In the genomic region with DNA sequence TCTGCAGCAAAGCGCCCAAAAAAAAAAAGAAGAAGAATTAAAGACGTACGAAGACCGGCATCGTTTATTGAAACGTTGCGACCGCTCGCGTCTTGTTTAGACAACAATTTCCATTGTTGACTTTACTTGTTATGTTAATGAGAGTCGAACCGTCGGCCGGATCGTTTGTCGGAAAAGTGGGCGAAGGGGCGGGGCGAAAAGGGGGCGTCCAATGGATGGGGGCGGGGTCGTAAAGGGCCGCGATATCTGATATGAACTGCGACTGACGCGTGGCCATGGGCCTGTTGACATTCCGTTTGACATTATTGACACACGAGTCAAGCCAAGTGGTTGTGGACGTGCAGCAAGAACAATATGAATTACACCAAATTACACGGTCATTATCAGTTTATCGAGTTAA, we compare ENCODE assay signal across 1 fruit fly cellular context.
A peak's percentile ranks its signal among the peaks of the same experiment; 100 is the strongest.
TF ChIP-seq lines count a peak whose summit lies in the region.

No protein-coding gene starts in this region.

TF ChIP-seq in whole organism, embryonic, 481 proteins besides CTCF, POLR2A, EP300 and RAD21 (continued from another document):
- TF ChIP-seq Spps (tag; optimal IDR thresholded peaks at IDR 0.05; lab: Kevin White, UChicago) (peak; percentile 23), CG3065 (GFP tag; optimal IDR thresholded peaks at IDR 0.05; lab: Kevin White, UChicago) (peak; percentile 62), CG2129 (GFP tag; IDR thresholded peaks at IDR 0.05; lab: Robert Waterston, UW; ENCODE audit: partially characterized antibody) (no peak), unpg (GFP tag; optimal IDR thresholded peaks at IDR 0.05; lab: Kevin White, UChicago) (peak; percentile 43), fd3F (GFP tag; optimal IDR thresholded peaks at IDR 0.05; lab: Kevin White, UChicago) (no peak), Dek (tag; optimal IDR thresholded peaks at IDR 0.05; lab: Kevin White, UChicago) (no peak), NC2α (GFP tag; optimal IDR thresholded peaks at IDR 0.05; lab: Kevin White, UChicago) (no peak), stwl (tag; optimal IDR thresholded peaks at IDR 0.05; lab: Kevin White, UChicago) (peak; percentile 4), CG10321 (GFP tag; IDR thresholded peaks at IDR 0.05; lab: Robert Waterston, UW) (no peak), CG4707 (GFP tag; optimal IDR thresholded peaks at IDR 0.05; lab: Kevin White, UChicago) (no peak), mam (GFP tag; optimal IDR thresholded peaks at IDR 0.05; lab: Kevin White, UChicago) (no peak), Jarid2 (GFP tag; optimal IDR thresholded peaks at IDR 0.05; lab: Kevin White, UChicago) (peak; percentile 28), CG9727 (GFP tag; optimal IDR thresholded peaks at IDR 0.05; lab: Kevin White, UChicago) (peak; percentile 68), CG6254 (GFP tag; optimal IDR thresholded peaks at IDR 0.05; lab: Kevin White, UChicago) (peak; percentile 56), cato (GFP tag; optimal IDR thresholded peaks at IDR 0.05; lab: Kevin White, UChicago; ENCODE audit: borderline replicate concordance) (no peak), Elba2 (GFP tag; optimal IDR thresholded peaks at IDR 0.05; lab: Kevin White, UChicago) (no peak), Hey (tag; optimal IDR thresholded peaks at IDR 0.05; lab: Kevin White, UChicago) (peak; percentile 54), CG12391 (tag; optimal IDR thresholded peaks at IDR 0.05; lab: Kevin White, UChicago) (peak; percentile 5), sisA (GFP tag; IDR thresholded peaks at IDR 0.05; lab: Robert Waterston, UW) (no peak), oc (tag; optimal IDR thresholded peaks at IDR 0.05; lab: Kevin White, UChicago) (peak; percentile 36), CG13775 (GFP tag; optimal IDR thresholded peaks at IDR 0.05; lab: Kevin White, UChicago) (no peak), CG16815 (GFP tag; optimal IDR thresholded peaks at IDR 0.05; lab: Kevin White, UChicago) (no peak), CG15073 (GFP tag; optimal IDR thresholded peaks at IDR 0.05; lab: Kevin White, UChicago) (no peak), CG18262 (tag; optimal IDR thresholded peaks at IDR 0.05; lab: Kevin White, UChicago) (peak; percentile 32), Doc3 (GFP tag; IDR thresholded peaks at IDR 0.05; lab: Robert Waterston, UW; ENCODE audit: partially characterized antibody) (no peak), ham (GFP tag; IDR thresholded peaks at IDR 0.05; lab: Robert Waterston, UW) (no peak), sim (GFP tag; IDR thresholded peaks at IDR 0.05; lab: Robert Waterston, UW) (0 out of 2 replicates have a peak, but pooled peaks have one; percentile 44), lov (optimal IDR thresholded peaks at IDR 0.05; lab: Kevin White, UChicago) (no peak), lov (GFP tag; IDR thresholded peaks at IDR 0.05; lab: Robert Waterston, UW) (no peak), maf-S (GFP tag; optimal IDR thresholded peaks at IDR 0.05; lab: Kevin White, UChicago) (no peak), CG13624 (GFP tag; optimal IDR thresholded peaks at IDR 0.05; lab: Kevin White, UChicago) (no peak), Sry-β (GFP tag; optimal IDR thresholded peaks at IDR 0.05; lab: Kevin White, UChicago) (no peak), CG18764 (GFP tag; optimal IDR thresholded peaks at IDR 0.05; lab: Kevin White, UChicago) (no peak), Xrp1 (GFP tag; IDR thresholded peaks at IDR 0.05; lab: Robert Waterston, UW) (peak; percentile 69), gfzf (GFP tag; optimal IDR thresholded peaks at IDR 0.05; lab: Kevin White, UChicago) (no peak), ci (GFP tag; IDR thresholded peaks at IDR 0.05; lab: Robert Waterston, UW) (peak; percentile 68; the same call in 2 of the 3 replicates), BEAF-32 (GFP tag; optimal IDR thresholded peaks at IDR 0.05; lab: Kevin White, UChicago) (no peak), Lhr (GFP tag; optimal IDR thresholded peaks at IDR 0.05; lab: Kevin White, UChicago) (peak; percentile 19), ac (GFP tag; optimal IDR thresholded peaks at IDR 0.05; lab: Kevin White, UChicago) (peak; percentile 61), CG17359 (tag; optimal IDR thresholded peaks at IDR 0.05; lab: Kevin White, UChicago) (peak; percentile 33), zen (tag; optimal IDR thresholded peaks at IDR 0.05; lab: Kevin White, UChicago) (peak; percentile 13), dmrt11E (tag; optimal IDR thresholded peaks at IDR 0.05; lab: Kevin White, UChicago) (peak; percentile 69), CG18011 (GFP tag; optimal IDR thresholded peaks at IDR 0.05; lab: Kevin White, UChicago) (no peak), CG5953 (GFP tag; IDR thresholded peaks at IDR 0.05; lab: Robert Waterston, UW) (0 out of 2 replicates have a peak, but pooled peaks have one; percentile 23), HLHmδ (GFP tag; optimal IDR thresholded peaks at IDR 0.05; lab: Kevin White, UChicago) (peak; percentile 95), Hmr (GFP tag; optimal IDR thresholded peaks at IDR 0.05; lab: Kevin White, UChicago) (no peak), CG12071 (GFP tag; optimal IDR thresholded peaks at IDR 0.05; lab: Kevin White, UChicago) (peak; percentile 34), CG3726 (GFP tag; IDR thresholded peaks at IDR 0.05; lab: Robert Waterston, UW) (no peak), Dip2 (GFP tag; IDR thresholded peaks at IDR 0.05; lab: Robert Waterston, UW) (no peak), CG7963 (GFP tag; IDR thresholded peaks at IDR 0.05; lab: Robert Waterston, UW; ENCODE audit: partially characterized antibody) (no peak), CG8359 (GFP tag; optimal IDR thresholded peaks at IDR 0.05; lab: Kevin White, UChicago; ENCODE audit: borderline replicate concordance) (peak; percentile 12), nau (GFP tag; optimal IDR thresholded peaks at IDR 0.05; lab: Kevin White, UChicago) (peak; percentile 29), insv (GFP tag; optimal IDR thresholded peaks at IDR 0.05; lab: Kevin White, UChicago) (peak in 1 of 2 experiments; percentile 5), sc (optimal IDR thresholded peaks at IDR 0.05; lab: Kevin White, UChicago) (no peak), sc (GFP tag; optimal IDR thresholded peaks at IDR 0.05; lab: Kevin White, UChicago) (peak; percentile 43), CG16863 (GFP tag; optimal IDR thresholded peaks at IDR 0.05; lab: Kevin White, UChicago) (no peak), CG9817 (tag; optimal IDR thresholded peaks at IDR 0.05; lab: Kevin White, UChicago) (no peak), zfh1 (GFP tag; IDR thresholded peaks at IDR 0.05; lab: Robert Waterston, UW) (peak; percentile 47; the same call in 1 of the 3 replicates), fd64A (GFP tag; optimal IDR thresholded peaks at IDR 0.05; lab: Kevin White, UChicago) (peak; percentile 61), CG9876 (GFP tag; optimal IDR thresholded peaks at IDR 0.05; lab: Kevin White, UChicago) (no peak), sima (GFP tag; optimal IDR thresholded peaks at IDR 0.05; lab: Kevin White, UChicago) (no peak), CG1024 (GFP tag; IDR thresholded peaks at IDR 0.05; lab: Robert Waterston, UW) (peak; percentile 7; the same call in 1 of the 2 replicates), gce (GFP tag; IDR thresholded peaks at IDR 0.05; lab: Robert Waterston, UW) (peak; percentile 63; the same call in 1 of the 3 replicates), Drgx (GFP tag; IDR thresholded peaks at IDR 0.05; lab: Robert Waterston, UW) (no peak), crol (GFP tag; IDR thresholded peaks at IDR 0.05; lab: Robert Waterston, UW) (peak; percentile 77), CG3407 (GFP tag; optimal IDR thresholded peaks at IDR 0.05; lab: Kevin White, UChicago) (peak; percentile 61), CG13287 (GFP tag; IDR thresholded peaks at IDR 0.05; lab: Robert Waterston, UW; ENCODE audit: partially characterized antibody) (no peak), Hr78 (GFP tag; optimal IDR thresholded peaks at IDR 0.05; lab: Kevin White, UChicago) (peak in 1 of 2 experiments; percentile 65), Nf-YB (GFP tag; optimal IDR thresholded peaks at IDR 0.05; lab: Kevin White, UChicago) (peak; percentile 47), Blimp-1 (GFP tag; optimal IDR thresholded peaks at IDR 0.05; lab: Kevin White, UChicago) (peak; percentile 40), jing (GFP tag; optimal IDR thresholded peaks at IDR 0.05; lab: Kevin White, UChicago) (no peak), MBD-R2 (GFP tag; IDR thresholded peaks at IDR 0.05; lab: Robert Waterston, UW) (no peak), Asciz (GFP tag; optimal IDR thresholded peaks at IDR 0.05; lab: Kevin White, UChicago) (peak; percentile 19), pros (GFP tag; optimal IDR thresholded peaks at IDR 0.05; lab: Kevin White, UChicago) (peak; percentile 23), CG15601 (tag; optimal IDR thresholded peaks at IDR 0.05; lab: Kevin White, UChicago) (peak; percentile 68), Gug (GFP tag; IDR thresholded peaks at IDR 0.05; lab: Robert Waterston, UW) (no peak), CG13123 (GFP tag; optimal IDR thresholded peaks at IDR 0.05; lab: Kevin White, UChicago) (peak; percentile 16), CG3281 (GFP tag; optimal IDR thresholded peaks at IDR 0.05; lab: Kevin White, UChicago) (no peak), tio (GFP tag; optimal IDR thresholded peaks at IDR 0.05; lab: Kevin White, UChicago) (no peak), ara (GFP tag; IDR thresholded peaks at IDR 0.05; lab: Robert Waterston, UW) (peak; percentile 46; the same call in 1 of the 2 replicates), CG5245 (GFP tag; optimal IDR thresholded peaks at IDR 0.05; lab: Kevin White, UChicago) (peak; percentile 13), Kr (GFP tag; optimal IDR thresholded peaks at IDR 0.05; lab: Kevin White, UChicago) (peak; percentile 84), CG10543 (GFP tag; optimal IDR thresholded peaks at IDR 0.05; lab: Kevin White, UChicago) (peak; percentile 37), CG31224 (GFP tag; IDR thresholded peaks at IDR 0.05; lab: Robert Waterston, UW) (no peak), ap (GFP tag; IDR thresholded peaks at IDR 0.05; lab: Robert Waterston, UW) (no peak), Abd-B (GFP tag; optimal IDR thresholded peaks at IDR 0.05; lab: Kevin White, UChicago) (no peak), Bgb (GFP tag; IDR thresholded peaks at IDR 0.05; lab: Robert Waterston, UW; ENCODE audit: partially characterized antibody) (no peak), Dad (GFP tag; optimal IDR thresholded peaks at IDR 0.05; lab: Kevin White, UChicago) (no peak), nerfin-1 (tag; optimal IDR thresholded peaks at IDR 0.05; lab: Kevin White, UChicago) (peak; percentile 17), CG14710 (tag; optimal IDR thresholded peaks at IDR 0.05; lab: Kevin White, UChicago) (peak; percentile 58), lab (GFP tag; optimal IDR thresholded peaks at IDR 0.05; lab: Kevin White, UChicago) (peak; percentile 24), CG12155 (GFP tag; optimal IDR thresholded peaks at IDR 0.05; lab: Kevin White, UChicago) (no peak), pum (GFP tag; optimal IDR thresholded peaks at IDR 0.05; lab: Kevin White, UChicago) (no peak), CG6683 (GFP tag; optimal IDR thresholded peaks at IDR 0.05; lab: Kevin White, UChicago) (no peak), CG15696 (tag; optimal IDR thresholded peaks at IDR 0.05; lab: Kevin White, UChicago) (peak; percentile 84), salm (tag; optimal IDR thresholded peaks at IDR 0.05; lab: Kevin White, UChicago) (peak; percentile 43), Usf (GFP tag; optimal IDR thresholded peaks at IDR 0.05; lab: Kevin White, UChicago) (no peak), CG43689 (GFP tag; IDR thresholded peaks at IDR 0.05; lab: Robert Waterston, UW) (no peak), eve (GFP tag; optimal IDR thresholded peaks at IDR 0.05; lab: Kevin White, UChicago) (no peak), Chrac-16 (GFP tag; optimal IDR thresholded peaks at IDR 0.05; lab: Kevin White, UChicago) (no peak), kni (GFP tag; optimal IDR thresholded peaks at IDR 0.05; lab: Kevin White, UChicago) (peak; percentile 92), CG11093 (GFP tag; IDR thresholded peaks at IDR 0.05; lab: Robert Waterston, UW) (no peak; the same call in 2 of the 3 replicates), CG34376 (GFP tag; optimal IDR thresholded peaks at IDR 0.05; lab: Kevin White, UChicago) (no peak), sug (tag; optimal IDR thresholded peaks at IDR 0.05; lab: Kevin White, UChicago) (no peak), dpn (GFP tag; optimal IDR thresholded peaks at IDR 0.05; lab: Kevin White, UChicago) (no peak), CG14441 (GFP tag; IDR thresholded peaks at IDR 0.05; lab: Robert Waterston, UW) (no peak), CG4424 (GFP tag; optimal IDR thresholded peaks at IDR 0.05; lab: Kevin White, UChicago) (peak; percentile 6), CG2678 (tag; optimal IDR thresholded peaks at IDR 0.05; lab: Kevin White, UChicago) (peak; percentile 41), Deaf1 (tag; optimal IDR thresholded peaks at IDR 0.05; lab: Kevin White, UChicago) (peak; percentile 3), CG17328 (GFP tag; IDR thresholded peaks at IDR 0.05; lab: Robert Waterston, UW) (peak; percentile 50; the same call in 1 of the 2 replicates), trh (GFP tag; optimal IDR thresholded peaks at IDR 0.05; lab: Kevin White, UChicago) (peak; percentile 12), CG12104 (GFP tag; optimal IDR thresholded peaks at IDR 0.05; lab: Kevin White, UChicago) (peak; percentile 36), org-1 (GFP tag; optimal IDR thresholded peaks at IDR 0.05; lab: Kevin White, UChicago) (peak; percentile 45), D (optimal IDR thresholded peaks at IDR 0.05; lab: Kevin White, UChicago) (no peak), D (GFP tag; optimal IDR thresholded peaks at IDR 0.05; lab: Kevin White, UChicago) (peak; percentile 58), CG10959 (GFP tag; IDR thresholded peaks at IDR 0.05; lab: Robert Waterston, UW) (0 out of 2 replicates have a peak, but pooled peaks have one; percentile 11), CG8281 (tag; optimal IDR thresholded peaks at IDR 0.05; lab: Kevin White, UChicago) (peak; percentile 39), wor (GFP tag; IDR thresholded peaks at IDR 0.05; lab: Robert Waterston, UW) (no peak)
